Fruit fly (Drosophila melanogaster) whole organism, embryonic: ENCODE measurements around the gene IleRS-m.

Experiments
- Ada2b ChIP-seq: fragments of 200-800 bp; sonication (Bioruptor generic); IDR thresholded peaks from 2 replicates; pipeline ENCODE4 v1.3.6; 2022; ENCODE audit warnings: missing biosample characterization, missing genetic modification characterization
- Bdp1 ChIP-seq: fragments of 200-800 bp; sonication (Bioruptor generic); optimal IDR thresholded peaks from 3 replicates; lab custom pipeline; 2016; ENCODE audit warnings: missing biosample characterization, missing genetic modification characterization
- CG10209 ChIP-seq: fragments of 200-800 bp; sonication (Bioruptor generic); optimal IDR thresholded peaks from 3 replicates; lab custom pipeline; 2017; ENCODE audit warnings: missing biosample characterization, mild to moderate bottlenecking, missing genetic modification characterization, missing genetic modification reagents
- CG11696 ChIP-seq: fragments of 200-800 bp; sonication (Bioruptor generic); IDR thresholded peaks from 2 replicates; pipeline ENCODE4 v1.3.6; 2022; ENCODE audit warnings: missing biosample characterization, missing genetic modification characterization
- CG12391 ChIP-seq: fragments of 200-800 bp; sonication (Bioruptor generic); optimal IDR thresholded peaks from 3 replicates; lab custom pipeline; 2018; ENCODE audit warnings: missing biosample characterization, mild to moderate bottlenecking, missing genetic modification characterization, moderate library complexity
- CG13287 ChIP-seq: fragments of 200-800 bp; sonication (Bioruptor generic); IDR thresholded peaks from 2 replicates; pipeline ENCODE4 v1.3.6; 2022; ENCODE audit warnings: missing biosample characterization, missing genetic modification characterization; ENCODE audit not compliant: partially characterized antibody
- CG13424 ChIP-seq: fragments of 200-800 bp; sonication (Bioruptor generic); optimal IDR thresholded peaks from 2 replicates; lab custom pipeline; 2019; ENCODE audit warnings: missing biosample characterization, mild to moderate bottlenecking, missing genetic modification characterization, moderate library complexity
- CG17361 ChIP-seq: fragments of 200-800 bp; sonication (Bioruptor generic); IDR thresholded peaks from 3 replicates; pipeline ENCODE4 v1.3.6; 2022; ENCODE audit warnings: missing biosample characterization, missing genetic modification characterization
- CG2678 ChIP-seq: fragments of 200-800 bp; sonication (Bioruptor generic); optimal IDR thresholded peaks from 3 replicates; lab custom pipeline; 2019; ENCODE audit warnings: missing biosample characterization, mild to moderate bottlenecking, missing genetic modification characterization, moderate library complexity
- CG2875 ChIP-seq: fragments of 200-800 bp; sonication (Bioruptor generic); optimal IDR thresholded peaks from 2 replicates; lab custom pipeline; 2017; ENCODE audit warnings: missing biosample characterization, mild to moderate bottlenecking, missing genetic modification characterization, missing genetic modification reagents
- CG30020 ChIP-seq: fragments of 200-800 bp; optimal IDR thresholded peaks from 2 replicates; lab custom pipeline; 2019; ENCODE audit warnings: missing biosample characterization, mild to moderate bottlenecking, missing genetic modification characterization, moderate library complexity
- CG34422 ChIP-seq: fragments of 200-800 bp; sonication (Bioruptor generic); IDR thresholded peaks from 3 replicates; pipeline ENCODE4 v1.3.6; 2022; ENCODE audit warnings: missing biosample characterization, missing genetic modification characterization
- CG3995 ChIP-seq: fragments of 200-800 bp; sonication (Bioruptor generic); optimal IDR thresholded peaks from 3 replicates; lab custom pipeline; 2016; ENCODE audit warnings: missing biosample characterization, missing genetic modification characterization
- CG4328 ChIP-seq: fragments of 200-800 bp; sonication (Bioruptor generic); optimal IDR thresholded peaks from 3 replicates; lab custom pipeline; 2017; ENCODE audit warnings: missing biosample characterization, missing genetic modification reagents, missing genetic modification characterization
- CG4404 ChIP-seq: fragments of 200-800 bp; sonication (Bioruptor generic); IDR thresholded peaks from 2 replicates; pipeline ENCODE4 v1.3.6; 2022; ENCODE audit warnings: missing biosample characterization, missing genetic modification characterization
- CG7928 ChIP-seq: fragments of 200-800 bp; sonication (Bioruptor generic); optimal IDR thresholded peaks from 2 replicates; lab custom pipeline; 2017; ENCODE audit warnings: missing biosample characterization, mild to moderate bottlenecking, missing genetic modification characterization
- CG7987 ChIP-seq: fragments of 200-800 bp; sonication (Bioruptor generic); optimal IDR thresholded peaks from 2 replicates; lab custom pipeline; 2018; ENCODE audit warnings: missing biosample characterization, mild to moderate bottlenecking, missing genetic modification characterization, moderate library complexity
- CG8478 ChIP-seq: fragments of >200 bp; optimal IDR thresholded peaks from 2 replicates; lab custom pipeline; 2018
- CG9817 ChIP-seq: fragments of 200-800 bp; sonication (Bioruptor generic); optimal IDR thresholded peaks from 2 replicates; lab custom pipeline; 2018; ENCODE audit warnings: missing biosample characterization, mild to moderate bottlenecking, missing genetic modification characterization, moderate library complexity
- CG9932 ChIP-seq: fragments of 200-800 bp; sonication (Bioruptor generic); IDR thresholded peaks from 2 replicates; pipeline ENCODE4 v1.3.6; 2022; ENCODE audit warnings: missing biosample characterization, missing genetic modification characterization
- Camta ChIP-seq: fragments of 200-800 bp; sonication (Bioruptor generic); optimal IDR thresholded peaks from 2 replicates; lab custom pipeline; 2016; ENCODE audit warnings: missing biosample characterization, missing genetic modification characterization
- Dll ChIP-seq: fragments of 200-800 bp; sonication (Bioruptor generic); IDR thresholded peaks from 4 replicates; pipeline ENCODE4 v1.3.6; 2022; ENCODE audit warnings: missing biosample characterization, missing genetic modification characterization; ENCODE audit not compliant: partially characterized antibody
- ERR ChIP-seq: fragments of 200-800 bp; sonication (Bioruptor generic); optimal IDR thresholded peaks from 2 replicates; lab custom pipeline; 2016; ENCODE audit warnings: missing biosample characterization, missing genetic modification characterization
- H15 ChIP-seq: fragments of 200-800 bp; sonication (Bioruptor generic); IDR thresholded peaks from 3 replicates; pipeline ENCODE4 v1.3.6; 2022; ENCODE audit warnings: missing biosample characterization, missing genetic modification characterization
- H2.0 ChIP-seq: fragments of 200-800 bp; sonication (Bioruptor generic); IDR thresholded peaks from 2 replicates; pipeline ENCODE4 v1.3.6; 2022; ENCODE audit warnings: missing biosample characterization, missing genetic modification characterization
- HLH3B ChIP-seq: fragments of 200-800 bp; sonication (Bioruptor generic); IDR thresholded peaks from 2 replicates; pipeline ENCODE4 v1.3.6; 2022; ENCODE audit warnings: missing biosample characterization, missing genetic modification characterization
- HLHmδ ChIP-seq: fragments of 200-800 bp; sonication (Bioruptor generic); optimal IDR thresholded peaks from 2 replicates; lab custom pipeline; 2018; ENCODE audit warnings: missing biosample characterization, mild to moderate bottlenecking, missing genetic modification characterization, moderate library complexity
- Hmr ChIP-seq: fragments of 200-800 bp; sonication (Bioruptor generic); optimal IDR thresholded peaks from 3 replicates; lab custom pipeline; 2017; ENCODE audit warnings: mild to moderate bottlenecking, missing biosample characterization, missing genetic modification reagents, missing genetic modification characterization
- Meics ChIP-seq: fragments of 200-800 bp; sonication (Bioruptor generic); optimal IDR thresholded peaks from 2 replicates; lab custom pipeline; 2017; ENCODE audit warnings: missing biosample characterization, mild to moderate bottlenecking, missing genetic modification characterization
- Rfx ChIP-seq: fragments of 200-800 bp; sonication (Bioruptor generic); IDR thresholded peaks from 2 replicates; pipeline ENCODE4 v1.3.6; 2022; ENCODE audit warnings: missing biosample characterization, missing genetic modification characterization
- Sin3A ChIP-seq: fragments of >200 bp; optimal IDR thresholded peaks from 2 replicates; lab custom pipeline; 2018
- Sry-β ChIP-seq: fragments of 200-800 bp; sonication (Bioruptor generic); optimal IDR thresholded peaks from 2 replicates; lab custom pipeline; 2018; ENCODE audit warnings: missing biosample characterization, mild to moderate bottlenecking, missing genetic modification characterization, moderate library complexity
- Trl ChIP-seq, 3 experiments: fragments of >200 bp in 2 of 3; fragments of 200-800 bp in 1 of 3; sonication (Bioruptor generic) in 1 of 3; optimal IDR thresholded peaks; 2 replicates in 1 of 3; 3 replicates in 2 of 3; lab custom pipeline; 2016 to 2017; ENCODE audit warnings: missing biosample characterization in 1 of 3, missing genetic modification characterization in 1 of 3
- Usf ChIP-seq: fragments of 200-800 bp; sonication (Bioruptor generic); optimal IDR thresholded peaks from 2 replicates; lab custom pipeline; 2017; ENCODE audit warnings: missing genotype, missing biosample characterization, missing genetic modification characterization
- ara ChIP-seq: fragments of 200-800 bp; sonication (Bioruptor generic); IDR thresholded peaks from 2 replicates; pipeline ENCODE4 v1.3.6; 2022; ENCODE audit warnings: missing biosample characterization, missing genetic modification characterization
- cato ChIP-seq: fragments of 200-800 bp; sonication (Bioruptor generic); optimal IDR thresholded peaks from 2 replicates; lab custom pipeline; 2016; ENCODE audit warnings: missing biosample characterization, missing genetic modification characterization, borderline replicate concordance
- chn ChIP-seq: fragments of 200-800 bp; sonication (Bioruptor generic); optimal IDR thresholded peaks from 2 replicates; lab custom pipeline; 2016; ENCODE audit warnings: missing biosample characterization, missing genetic modification characterization
- dysf ChIP-seq: fragments of 200-800 bp; sonication (Bioruptor generic); IDR thresholded peaks from 3 replicates; pipeline ENCODE4 v1.3.6; 2022; ENCODE audit warnings: missing biosample characterization, missing genetic modification characterization
- esg ChIP-seq: fragments of 200-800 bp; sonication (Bioruptor generic); conservative IDR thresholded peaks from 2 replicates; pipeline ENCODE4 v1.3.6; 2022; ENCODE audit warnings: missing biosample characterization, missing genetic modification characterization
- gem ChIP-seq: fragments of 200-800 bp; sonication (Bioruptor generic); optimal IDR thresholded peaks from 2 replicates; lab custom pipeline; 2019; ENCODE audit warnings: missing biosample characterization, mild to moderate bottlenecking, missing genetic modification characterization, moderate library complexity
- ham ChIP-seq: fragments of 200-800 bp; sonication (Bioruptor generic); IDR thresholded peaks from 2 replicates; pipeline ENCODE4 v1.3.6; 2022; ENCODE audit warnings: missing biosample characterization, missing genetic modification characterization
- insv ChIP-seq, 2 experiments: fragments of 200-800 bp; sonication (Bioruptor generic); optimal IDR thresholded peaks; 3 replicates each; lab custom pipeline; 2016 to 2018; ENCODE audit warnings: missing biosample characterization in 2 of 2, missing genetic modification characterization in 2 of 2
- kni ChIP-seq: fragments of 200-800 bp; sonication (Bioruptor generic); optimal IDR thresholded peaks from 3 replicates; lab custom pipeline; 2017; ENCODE audit warnings: mild to moderate bottlenecking, missing biosample characterization, missing genetic modification reagents, missing genetic modification characterization
- nau ChIP-seq: fragments of 200-800 bp; sonication (Bioruptor generic); optimal IDR thresholded peaks from 3 replicates; lab custom pipeline; 2017; ENCODE audit warnings: missing biosample characterization, mild to moderate bottlenecking, missing genetic modification characterization, missing genetic modification reagents
- nerfin-2 ChIP-seq: fragments of 200-800 bp; sonication (Bioruptor generic); IDR thresholded peaks from 2 replicates; pipeline ENCODE4 v1.3.6; 2022; ENCODE audit warnings: missing biosample characterization, missing genetic modification characterization; ENCODE audit not compliant: partially characterized antibody
- onecut ChIP-seq: fragments of 200-800 bp; sonication (Bioruptor generic); IDR thresholded peaks from 2 replicates; pipeline ENCODE4 v1.3.6; 2022; ENCODE audit warnings: missing biosample characterization, missing genetic modification characterization
- slbo ChIP-seq: fragments of 200-800 bp; sonication (Bioruptor generic); IDR thresholded peaks from 2 replicates; pipeline ENCODE4 v1.3.6; 2022; ENCODE audit warnings: missing biosample characterization, missing genetic modification characterization
- trem ChIP-seq: fragments of 200-800 bp; optimal IDR thresholded peaks from 3 replicates; lab custom pipeline; 2019; ENCODE audit warnings: missing biosample characterization, mild to moderate bottlenecking, missing genetic modification characterization, moderate library complexity
- wek ChIP-seq: fragments of 200-800 bp; sonication (Bioruptor generic); optimal IDR thresholded peaks from 3 replicates; lab custom pipeline; 2018; ENCODE audit warnings: missing biosample characterization, mild to moderate bottlenecking, missing genetic modification characterization, moderate library complexity

The IleRS-m gene

dm6 chr3L:16128973-16129745 lies 29.1 kb downstream of the IleRS-m start, which contains the start of gene SsRbeta:
TSS of gene SsRbeta (plus strand) at chr3L:16129617.
- TF ChIP-seq nau (GFP tag; lab: Kevin White, UChicago), result no peak
- peak; percentile 95 for TF ChIP-seq CG7928 (GFP tag; lab: Kevin White, UChicago)
- peak; percentile 56 for TF ChIP-seq CG11696 (GFP tag; lab: Robert Waterston, UW)
- TF ChIP-seq CG7987, result peak; percentile 66
- TF ChIP-seq gem (tag; lab: Kevin White, UChicago), result peak; percentile 63
- TF ChIP-seq Hmr (GFP tag; lab: Kevin White, UChicago), result peak; percentile 4
- TF ChIP-seq CG4328 (GFP tag; lab: Kevin White, UChicago), result peak; percentile 44
- no peak for TF ChIP-seq CG8478 (lab: Kevin White, UChicago)
- no peak for TF ChIP-seq insv (GFP tag; optimal IDR thresholded peaks at IDR 0.05; lab: Kevin White, UChicago)
- TF ChIP-seq Meics (GFP tag; lab: Kevin White, UChicago), result peak; percentile 43
- TF ChIP-seq CG9932 (GFP tag; lab: Robert Waterston, UW), result peak; percentile 76
- TF ChIP-seq CG2678, result peak; percentile 31
- TF ChIP-seq chn, result no peak
- TF ChIP-seq CG12391 (tag; lab: Kevin White, UChicago), result peak; percentile 32
- TF ChIP-seq wek (GFP tag; lab: Kevin White, UChicago), result peak; percentile 48
- TF ChIP-seq CG9817 (tag; lab: Kevin White, UChicago), result no peak
- peak; percentile 5 for TF ChIP-seq kni (GFP tag; lab: Kevin White, UChicago)
- peak; percentile 67 for TF ChIP-seq Dll (GFP tag; lab: Robert Waterston, UW)
- TF ChIP-seq Sin3A, result peak; percentile 37
- TF ChIP-seq H2.0 (GFP tag; lab: Robert Waterston, UW), result peak; percentile 76
- peak; percentile 61 for TF ChIP-seq Sry-β (GFP tag; lab: Kevin White, UChicago)
- no peak for TF ChIP-seq cato (GFP tag; lab: Kevin White, UChicago)
- no peak for TF ChIP-seq Trl (optimal IDR thresholded peaks at IDR 0.05; lab: Kevin White, UChicago)
- TF ChIP-seq Trl (GFP tag; optimal IDR thresholded peaks at IDR 0.05; lab: Kevin White, UChicago), result no peak
- peak; percentile 38; the same call in 1 of the 2 replicates for TF ChIP-seq Ada2b (GFP tag; lab: Robert Waterston, UW)
- TF ChIP-seq dysf (GFP tag; lab: Robert Waterston, UW), result no peak; the same call in 2 of the 3 replicates
- no peak for TF ChIP-seq Usf (GFP tag; lab: Kevin White, UChicago)
- TF ChIP-seq CG34422 (GFP tag; lab: Robert Waterston, UW), result peak; percentile 68; the same call in 2 of the 3 replicates
- peak; percentile 81 for TF ChIP-seq CG17361 (GFP tag; lab: Robert Waterston, UW)
- peak; percentile 51 for TF ChIP-seq HLH3B (GFP tag; lab: Robert Waterston, UW)
- TF ChIP-seq CG3995 (GFP tag; lab: Kevin White, UChicago), result no peak
- TF ChIP-seq H15, result peak; percentile 51; the same call in 2 of the 3 replicates
- TF ChIP-seq trem, result peak; percentile 43
- peak; percentile 51 for TF ChIP-seq CG30020 (tag; lab: Kevin White, UChicago)
- no peak for TF ChIP-seq CG10209 (GFP tag; lab: Kevin White, UChicago)
- peak; percentile 79 for TF ChIP-seq CG13287
- TF ChIP-seq CG4404, result no peak; the same call in 1 of the 2 replicates
- peak; percentile 88 for TF ChIP-seq HLHmδ (GFP tag; lab: Kevin White, UChicago)
- no peak for TF ChIP-seq Camta (GFP tag; lab: Kevin White, UChicago)
- TF ChIP-seq Bdp1 (GFP tag; lab: Kevin White, UChicago), result no peak
- peak; percentile 66 for TF ChIP-seq Rfx (GFP tag; lab: Robert Waterston, UW)
- peak; percentile 82 for TF ChIP-seq slbo
- TF ChIP-seq nerfin-2, result peak; percentile 45
- TF ChIP-seq onecut (GFP tag; lab: Robert Waterston, UW), result no peak; the same call in 1 of the 2 replicates
- peak; percentile 37 for TF ChIP-seq CG13424 (tag; lab: Kevin White, UChicago)
- peak; percentile 4 for TF ChIP-seq CG2875
- TF ChIP-seq ara (GFP tag; lab: Robert Waterston, UW), result peak; percentile 20; the same call in 1 of the 2 replicates
- no peak for TF ChIP-seq ham
- no peak for TF ChIP-seq ERR (GFP tag; lab: Kevin White, UChicago)
- peak; percentile 41 for TF ChIP-seq esg (GFP tag; lab: Robert Waterston, UW)
